Worm (Caenorhabditis elegans) whole organism, young adult: Measurements from ENCODE around the gene dsl-5.

ENCODE experiments used
- B0019.2 ChIP-seq: fragments of 200-800 bp; sonication (Bioruptor generic); conservative IDR thresholded peaks from 2 replicates; pipeline ENCODE4 v1.3.6; 2022; ENCODE audit warnings: missing genetic modification reagents, missing genetic modification characterization, missing compliant biosample characterization
- F37B4.10 ChIP-seq: fragments of 200-800 bp; sonication (Bioruptor generic); IDR thresholded peaks from 2 replicates; pipeline ENCODE4 v1.3.6; 2022; ENCODE audit warnings: missing genetic modification characterization, missing compliant biosample characterization
- F49E8.2 ChIP-seq: sonication (generic microtip); optimal IDR thresholded peaks from 3 replicates; lab custom pipeline; 2017; ENCODE audit warnings: missing genetic modification characterization, mild to moderate bottlenecking, missing compliant biosample characterization, antibody characterized with exemption, moderate library complexity; ENCODE audit not compliant: insufficient read depth
- F57A8.1 ChIP-seq: fragments of 200-800 bp; sonication (Bioruptor generic); optimal IDR thresholded peaks from 2 replicates; lab custom pipeline; 2018; ENCODE audit warnings: mild to moderate bottlenecking, missing genetic modification characterization, moderate library complexity, missing compliant biosample characterization
- F57C9.4 ChIP-seq: sonication (generic microtip); optimal IDR thresholded peaks from 2 replicates; lab custom pipeline; 2017; ENCODE audit warnings: mild to moderate bottlenecking, missing genetic modification characterization, missing compliant biosample characterization
- K11D2.4 ChIP-seq: fragments of 200-800 bp; sonication (Bioruptor generic); IDR thresholded peaks from 2 replicates; pipeline ENCODE4 v1.3.6; 2022; ENCODE audit warnings: missing genetic modification reagents, missing genetic modification characterization, missing compliant biosample characterization
- K12H6.12 ChIP-seq: fragments of 200-800 bp; sonication (Bioruptor generic); optimal IDR thresholded peaks from 2 replicates; lab custom pipeline; 2018; ENCODE audit warnings: mild to moderate bottlenecking, missing genetic modification characterization, missing compliant biosample characterization
- Y95B8A.8 ChIP-seq: fragments of 200-800 bp; sonication (Bioruptor generic); IDR thresholded peaks from 2 replicates; pipeline ENCODE4 v1.3.6; 2022; ENCODE audit warnings: missing genetic modification reagents, missing genetic modification characterization, missing compliant biosample characterization
- ZK185.1 ChIP-seq: sonication (generic microtip); optimal IDR thresholded peaks from 2 replicates; lab custom pipeline; 2016; ENCODE audit warnings: mild to moderate bottlenecking, missing genetic modification characterization, missing compliant biosample characterization; ENCODE audit not compliant: poor library complexity, severe bottlenecking
- aptf-3 ChIP-seq: fragments of 200-800 bp; sonication (Bioruptor generic); IDR thresholded peaks from 2 replicates; pipeline ENCODE4 v1.3.6; 2022; ENCODE audit warnings: missing genetic modification characterization, missing compliant biosample characterization
- bed-2 ChIP-seq: fragments of 200-800 bp; sonication (Bioruptor generic); IDR thresholded peaks from 2 replicates; pipeline ENCODE4 v1.3.6; 2022; ENCODE audit warnings: missing genetic modification reagents, missing genetic modification characterization, missing compliant biosample characterization
- ccch-3 ChIP-seq: fragments of 200-800 bp; sonication (Bioruptor generic); optimal IDR thresholded peaks from 2 replicates; lab custom pipeline; 2018; ENCODE audit warnings: mild to moderate bottlenecking, missing genetic modification characterization, missing compliant biosample characterization
- ceh-27 ChIP-seq: fragments of 200-800 bp; sonication (Bioruptor generic); optimal IDR thresholded peaks from 2 replicates; lab custom pipeline; 2018; ENCODE audit warnings: mild to moderate bottlenecking, missing genetic modification characterization, moderate library complexity, missing compliant biosample characterization
- ceh-40 ChIP-seq: fragments of 200-800 bp; sonication (Bioruptor generic); IDR thresholded peaks from 2 replicates; pipeline ENCODE4 v1.3.6; 2022; ENCODE audit warnings: missing genetic modification characterization, missing compliant biosample characterization
- dpff-1 ChIP-seq: sonication (generic microtip); optimal IDR thresholded peaks from 2 replicates; lab custom pipeline; 2017; ENCODE audit warnings: mild to moderate bottlenecking, missing genetic modification characterization, missing compliant biosample characterization
- efl-1 ChIP-seq: fragments of 150-350 bp; optimal IDR thresholded peaks from 2 replicates; lab custom pipeline; 2014; ENCODE audit warnings: missing biosample characterization, missing genetic modification reagents, missing genetic modification characterization
- egl-44 ChIP-seq: fragments of 200-800 bp; sonication (Bioruptor generic); IDR thresholded peaks from 2 replicates; pipeline ENCODE4 v1.3.6; 2022; ENCODE audit warnings: missing genetic modification reagents, missing genetic modification characterization, missing compliant biosample characterization
- egrh-3 ChIP-seq: fragments of 200-800 bp; sonication (Bioruptor generic); IDR thresholded peaks from 2 replicates; pipeline ENCODE4 v1.3.6; 2022; ENCODE audit warnings: missing genetic modification reagents, missing genetic modification characterization, missing compliant biosample characterization
- gei-17 ChIP-seq: fragments of 200-800 bp; sonication (Bioruptor generic); optimal IDR thresholded peaks from 2 replicates; lab custom pipeline; 2018; ENCODE audit warnings: mild to moderate bottlenecking, missing genetic modification characterization, missing compliant biosample characterization
- hlh-12 ChIP-seq: sonication (generic microtip); optimal IDR thresholded peaks from 2 replicates; lab custom pipeline; 2016; ENCODE audit warnings: missing genetic modification characterization, missing compliant biosample characterization
- hlh-26 ChIP-seq: fragments of 200-800 bp; sonication (Bioruptor generic); conservative IDR thresholded peaks from 2 replicates; pipeline ENCODE4 v1.3.6; 2022; ENCODE audit warnings: missing genetic modification reagents, missing genetic modification characterization, missing compliant biosample characterization
- let-526 ChIP-seq: fragments of 200-800 bp; sonication (Bioruptor generic); IDR thresholded peaks from 2 replicates; pipeline ENCODE4 v1.3.6; 2022; ENCODE audit warnings: missing genetic modification reagents, missing genetic modification characterization, missing compliant biosample characterization
- lin-40 ChIP-seq: sonication (generic microtip); optimal IDR thresholded peaks from 2 replicates; lab custom pipeline; 2016; ENCODE audit warnings: missing genetic modification characterization, mild to moderate bottlenecking, missing compliant biosample characterization, missing genotype, missing genetic modification reagents
- lin-54 ChIP-seq: fragments of 200-800 bp; sonication (Bioruptor generic); optimal IDR thresholded peaks from 2 replicates; lab custom pipeline; 2018; ENCODE audit warnings: mild to moderate bottlenecking, missing genetic modification characterization, missing compliant biosample characterization
- lir-1 ChIP-seq: fragments of 200-800 bp; sonication (Bioruptor generic); conservative IDR thresholded peaks from 2 replicates; pipeline ENCODE4 v1.3.6; 2022; ENCODE audit warnings: missing genetic modification reagents, missing genetic modification characterization, missing compliant biosample characterization
- madf-8 ChIP-seq: fragments of 200-800 bp; sonication (Bioruptor generic); conservative IDR thresholded peaks from 2 replicates; pipeline ENCODE4 v1.3.6; 2022; ENCODE audit warnings: missing genetic modification reagents, missing genetic modification characterization, missing compliant biosample characterization
- mcd-1 ChIP-seq: fragments of 200-800 bp; sonication (Bioruptor generic); IDR thresholded peaks from 2 replicates; pipeline ENCODE4 v1.3.6; 2022; ENCODE audit warnings: missing genetic modification reagents, missing genetic modification characterization, missing compliant biosample characterization
- mxl-1 ChIP-seq: sonication (generic microtip); optimal IDR thresholded peaks from 2 replicates; lab custom pipeline; 2016; ENCODE audit warnings: missing genetic modification characterization, missing compliant biosample characterization
- nfya-1 ChIP-seq: sonication (generic microtip); optimal IDR thresholded peaks from 2 replicates; lab custom pipeline; 2017; ENCODE audit warnings: antibody characterized with exemption, missing compliant biosample characterization, missing genetic modification characterization, borderline replicate concordance; ENCODE audit not compliant: insufficient read depth
- nhr-27 ChIP-seq: fragments of 200-800 bp; sonication (Bioruptor generic); optimal IDR thresholded peaks from 2 replicates; lab custom pipeline; 2018; ENCODE audit warnings: mild to moderate bottlenecking, missing genetic modification characterization, moderate library complexity, missing compliant biosample characterization
- nhr-90 ChIP-seq: sonication (generic microtip); optimal IDR thresholded peaks from 2 replicates; lab custom pipeline; 2016; ENCODE audit warnings: missing genotype, mild to moderate bottlenecking, missing genetic modification characterization, missing compliant biosample characterization
- pbrm-1 ChIP-seq: fragments of 200-800 bp; sonication (Bioruptor generic); IDR thresholded peaks from 2 replicates; pipeline ENCODE4 v1.3.6; 2022; ENCODE audit warnings: missing genetic modification reagents, missing genetic modification characterization, missing compliant biosample characterization
- pha-4 ChIP-seq: fragments of 150-350 bp; sonication (generic microtip); optimal IDR thresholded peaks from 2 replicates; lab custom pipeline; 2014; ENCODE audit warnings: missing biosample characterization, missing genetic modification reagents, missing genetic modification characterization
- rcor-1 ChIP-seq: fragments of 200-800 bp; sonication (Bioruptor generic); IDR thresholded peaks from 2 replicates; pipeline ENCODE4 v1.3.6; 2022; ENCODE audit warnings: missing genetic modification reagents, missing genetic modification characterization, missing compliant biosample characterization
- repo-1 ChIP-seq: sonication (generic microtip); optimal IDR thresholded peaks from 2 replicates; lab custom pipeline; 2017; ENCODE audit warnings: mild to moderate bottlenecking, missing genetic modification characterization, missing compliant biosample characterization
- snpc-3.4 ChIP-seq: sonication (generic microtip); optimal IDR thresholded peaks from 2 replicates; lab custom pipeline; 2017; ENCODE audit warnings: missing genetic modification characterization, mild to moderate bottlenecking, missing compliant biosample characterization, antibody characterized with exemption, moderate library complexity, missing genotype, missing genetic modification reagents
- snpc-4 ChIP-seq, 5 experiments: fragments of 150-350 bp in 1 of 5; sonication (generic microtip) in 4 of 5; optimal IDR thresholded peaks; 2 replicates each; lab custom pipeline; 2014 to 2018; ENCODE audit warnings: missing genetic modification characterization in 5 of 5, missing biosample characterization in 3 of 5, antibody characterized with exemption in 2 of 5, mild to moderate bottlenecking in 2 of 5, missing compliant biosample characterization in 2 of 5, missing genotype in 2 of 5, moderate library complexity in 2 of 5, missing genetic modification reagents in 1 of 5
- tbp1 ChIP-seq: fragments of 200-800 bp; sonication (Bioruptor generic); optimal IDR thresholded peaks from 2 replicates; lab custom pipeline; 2018; ENCODE audit warnings: mild to moderate bottlenecking, missing genetic modification characterization, missing compliant biosample characterization
- unc-62 ChIP-seq: fragments of 150-350 bp; optimal IDR thresholded peaks from 2 replicates; lab custom pipeline; 2014; ENCODE audit warnings: missing biosample characterization, missing genetic modification reagents, missing genetic modification characterization
- xnd-1 ChIP-seq: sonication (generic microtip); optimal IDR thresholded peaks from 2 replicates; lab custom pipeline; 2016; ENCODE audit warnings: missing genotype, missing genetic modification reagents, missing genetic modification characterization, missing compliant biosample characterization
- zfh-2 ChIP-seq: fragments of 200-800 bp; sonication (Bioruptor generic); conservative IDR thresholded peaks from 2 replicates; pipeline ENCODE4 v1.3.6; 2022; ENCODE audit warnings: missing genetic modification reagents, missing genetic modification characterization, missing compliant biosample characterization
- ztf-22 ChIP-seq: fragments of 200-800 bp; sonication (Bioruptor generic); optimal IDR thresholded peaks from 2 replicates; lab custom pipeline; 2018; ENCODE audit warnings: mild to moderate bottlenecking, missing genetic modification characterization, moderate library complexity, missing compliant biosample characterization
- ztf-3 ChIP-seq: fragments of 200-800 bp; sonication (Bioruptor generic); optimal IDR thresholded peaks from 2 replicates; lab custom pipeline; 2018; ENCODE audit warnings: mild to moderate bottlenecking, missing genetic modification characterization, missing compliant biosample characterization

dsl-5 gene

DNA sequence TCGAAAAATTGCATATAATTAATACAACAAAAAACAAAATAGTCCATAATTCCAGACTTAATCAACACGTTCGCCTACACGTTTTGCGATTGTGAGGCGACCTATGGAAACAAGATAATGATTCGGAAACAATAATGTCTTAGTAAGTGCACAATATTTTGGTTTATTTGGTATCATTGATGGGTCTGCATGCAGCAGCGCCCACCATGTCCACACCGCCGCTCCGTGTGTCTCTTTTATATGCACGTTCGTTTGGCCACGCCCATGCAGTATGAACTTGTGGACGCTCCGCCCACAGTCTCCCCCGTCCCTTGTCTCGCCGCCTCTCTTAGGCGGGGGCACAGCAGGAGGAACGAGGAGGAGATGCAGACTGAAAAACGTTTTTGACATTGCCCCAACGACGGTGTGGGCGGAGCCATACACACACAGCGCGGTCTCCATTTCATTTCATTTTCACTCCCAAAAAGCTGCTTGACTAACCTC, 26.6 kb downstream of the dsl-5 start, which contains the start of gene mig-38 (continued):
- TF ChIP-seq repo-1 (tag; lab: Kevin White, UChicago) (peak; percentile 47), mcd-1 (GFP tag; lab: Robert Waterston, UW) (peak; percentile 48; the same call in 1 of the 2 replicates), K11D2.4 (GFP tag; lab: Robert Waterston, UW) (no peak), lir-1 (GFP tag; lab: Robert Waterston, UW) (no peak), xnd-1 (no peak), nhr-27 (tag; lab: Kevin White, UChicago) (no peak), pha-4 (tag; lab: Kevin White, UChicago) (no peak), snpc-4 (GFP tag; optimal IDR thresholded peaks at IDR 0.05; lab: Kevin White, UChicago) (no peak), snpc-4 (tag; optimal IDR thresholded peaks at IDR 0.05; lab: Kevin White, UChicago) (peak in 1 of 4 experiments; percentile 4)

DNA sequence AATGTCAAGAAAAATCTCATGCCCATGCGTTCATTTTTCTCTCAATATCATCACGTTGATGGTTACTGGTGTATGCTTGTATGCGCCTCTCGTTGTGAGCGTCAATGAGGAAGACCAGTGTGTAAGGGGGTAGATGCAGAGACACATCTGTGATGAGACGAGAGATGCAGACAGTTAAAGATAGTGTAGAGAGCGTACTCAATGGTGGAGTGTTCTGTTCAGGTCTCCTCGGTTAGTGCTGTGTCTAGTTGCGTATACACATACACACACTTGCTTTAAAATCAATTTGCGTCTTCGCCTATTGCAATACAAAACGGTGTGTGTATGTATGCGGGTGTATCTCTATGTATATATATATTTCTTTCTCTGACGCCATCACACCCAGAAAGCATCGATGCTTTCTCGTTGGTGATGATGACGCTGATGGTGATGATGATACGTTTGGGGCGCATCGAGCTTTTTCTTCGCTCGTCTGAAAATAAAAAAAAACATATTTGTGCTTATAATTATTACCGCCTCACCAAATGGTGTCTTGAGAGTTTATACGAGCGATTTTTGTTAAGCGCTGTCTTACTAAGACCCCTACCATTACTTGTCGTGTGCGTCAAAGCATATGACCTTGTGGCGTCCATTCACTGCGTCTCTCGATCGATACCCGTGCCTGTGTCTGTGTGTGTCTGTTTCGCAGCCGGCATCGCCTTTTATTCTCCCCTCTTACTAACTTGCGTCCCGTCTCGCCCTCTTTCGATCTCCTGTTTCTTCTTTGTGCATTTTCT, 27.2 kb downstream of the dsl-5 start, which contains the start of gene F40F11.3:
F40F11.3 (minus strand) TSS at position 589 of the 776 bp plus-strand sequence.
- TF ChIP-seq K12H6.12 (tag; lab: Kevin White, UChicago) (peak; percentile 75), dpff-1 (tag; lab: Kevin White, UChicago) (no peak), zfh-2 (no peak; the same call in 1 of the 2 replicates), ceh-40 (GFP tag; lab: Robert Waterston, UW) (0 out of 2 replicates have a peak, but pooled peaks have one; percentile 52), ZK185.1 (peak; percentile 79), K11D2.4 (GFP tag; lab: Robert Waterston, UW) (peak; percentile 61), tbp1 (GFP tag; lab: Kevin White, UChicago) (peak; percentile 54), bed-2 (GFP tag; lab: Robert Waterston, UW) (no peak), B0019.2 (GFP tag; lab: Robert Waterston, UW) (no peak), egrh-3 (no peak), lin-40 (tag; lab: Kevin White, UChicago) (peak; percentile 83), efl-1 (GFP tag; lab: Kevin White, UChicago) (no peak), madf-8 (no peak), pha-4 (tag; lab: Kevin White, UChicago) (no peak), xnd-1 (no peak), lin-54 (GFP tag; lab: Kevin White, UChicago) (peak; percentile 65), let-526 (GFP tag; lab: Robert Waterston, UW) (peak; percentile 77), hlh-12 (no peak), Y95B8A.8 (GFP tag; lab: Robert Waterston, UW) (0 out of 2 replicates have a peak, but pooled peaks have one; percentile 14), gei-17 (no peak), nhr-90 (tag; lab: Kevin White, UChicago) (peak; percentile 13), egl-44 (GFP tag; lab: Robert Waterston, UW) (peak; percentile 64; the same call in 1 of the 2 replicates), unc-62 (GFP tag; lab: Kevin White, UChicago) (no peak), rcor-1 (GFP tag; lab: Robert Waterston, UW) (no peak), F37B4.10 (GFP tag; lab: Robert Waterston, UW) (no peak), mxl-1 (tag; lab: Kevin White, UChicago) (no peak), F57A8.1 (peak; percentile 25), hlh-26 (no peak), F57C9.4 (tag; lab: Kevin White, UChicago) (no peak), snpc-3.4 (tag; lab: Kevin White, UChicago) (no peak), aptf-3 (GFP tag; lab: Robert Waterston, UW) (no peak), ztf-3 (GFP tag; lab: Kevin White, UChicago) (no peak), nfya-1 (no peak), ceh-27 (GFP tag; lab: Kevin White, UChicago) (peak; percentile 94), F49E8.2 (no peak), ztf-22 (peak; percentile 34), mcd-1 (GFP tag; lab: Robert Waterston, UW) (peak; percentile 64), pbrm-1 (GFP tag; lab: Robert Waterston, UW) (peak; percentile 73), ccch-3 (no peak), snpc-4 (GFP tag; optimal IDR thresholded peaks at IDR 0.05; lab: Kevin White, UChicago) (no peak), snpc-4 (tag; optimal IDR thresholded peaks at IDR 0.05; lab: Kevin White, UChicago) (peak in 3 of 4 experiments; percentile 20 to 44 (median 26))
